Fruit fly (Drosophila melanogaster) whole organism, embryonic: ENCODE results near the gene Ktch.
A peak's percentile ranks its signal among the peaks of the same experiment; 100 is the strongest.

ENCODE experiments used
- CG10462 ChIP-seq: fragments of 200-800 bp; sonication (Bioruptor generic); optimal IDR thresholded peaks from 2 replicates; lab custom pipeline; 2016; ENCODE audit warnings: missing biosample characterization, missing genetic modification characterization
- CG11093 ChIP-seq: fragments of 200-800 bp; sonication (Bioruptor generic); IDR thresholded peaks from 3 replicates; pipeline ENCODE4 v1.3.6; 2022; ENCODE audit warnings: missing biosample characterization, missing genetic modification characterization
- CG12104 ChIP-seq: fragments of 200-800 bp; sonication (Bioruptor generic); optimal IDR thresholded peaks from 3 replicates; lab custom pipeline; 2016; ENCODE audit warnings: missing biosample characterization, missing genetic modification characterization
- CG13296 ChIP-seq: fragments of 200-800 bp; sonication (Bioruptor generic); optimal IDR thresholded peaks from 3 replicates; lab custom pipeline; 2018; ENCODE audit warnings: missing biosample characterization, mild to moderate bottlenecking, missing genetic modification characterization
- CG15601 ChIP-seq: fragments of 200-800 bp; sonication (Bioruptor generic); optimal IDR thresholded peaks from 3 replicates; lab custom pipeline; 2019; ENCODE audit warnings: missing biosample characterization, mild to moderate bottlenecking, missing genetic modification characterization, moderate library complexity
- CG17359 ChIP-seq: fragments of 200-800 bp; sonication (Bioruptor generic); optimal IDR thresholded peaks from 3 replicates; lab custom pipeline; 2018; ENCODE audit warnings: missing biosample characterization, mild to moderate bottlenecking, missing genetic modification characterization, moderate library complexity
- CG17361 ChIP-seq: fragments of 200-800 bp; sonication (Bioruptor generic); IDR thresholded peaks from 3 replicates; pipeline ENCODE4 v1.3.6; 2022; ENCODE audit warnings: missing biosample characterization, missing genetic modification characterization
- CG17568 ChIP-seq: fragments of 200-800 bp; sonication (Bioruptor generic); optimal IDR thresholded peaks from 2 replicates; lab custom pipeline; 2018; ENCODE audit warnings: missing biosample characterization, mild to moderate bottlenecking, missing genetic modification characterization, moderate library complexity
- CG17829 ChIP-seq: fragments of 200-800 bp; optimal IDR thresholded peaks from 2 replicates; lab custom pipeline; 2019; ENCODE audit warnings: missing biosample characterization, mild to moderate bottlenecking, missing genetic modification characterization, moderate library complexity
- CG2116 ChIP-seq: fragments of 200-800 bp; sonication (Bioruptor generic); optimal IDR thresholded peaks from 3 replicates; lab custom pipeline; 2018; ENCODE audit warnings: missing biosample characterization, mild to moderate bottlenecking, missing genetic modification characterization
- CG2202 ChIP-seq: fragments of 200-800 bp; sonication (Bioruptor generic); optimal IDR thresholded peaks from 2 replicates; lab custom pipeline; 2018; ENCODE audit warnings: missing biosample characterization, mild to moderate bottlenecking, missing genetic modification characterization
- CG30020 ChIP-seq: fragments of 200-800 bp; optimal IDR thresholded peaks from 2 replicates; lab custom pipeline; 2019; ENCODE audit warnings: missing biosample characterization, mild to moderate bottlenecking, missing genetic modification characterization, moderate library complexity
- CG31388 ChIP-seq: fragments of 200-800 bp; sonication (Bioruptor generic); optimal IDR thresholded peaks from 2 replicates; lab custom pipeline; 2016; ENCODE audit warnings: missing biosample characterization, missing genetic modification characterization
- CG3407 ChIP-seq: fragments of 200-800 bp; sonication (Bioruptor generic); optimal IDR thresholded peaks from 2 replicates; lab custom pipeline; 2018; ENCODE audit warnings: missing biosample characterization, mild to moderate bottlenecking, missing genetic modification characterization
- CG3838 ChIP-seq: fragments of 200-800 bp; sonication (Bioruptor generic); optimal IDR thresholded peaks from 3 replicates; lab custom pipeline; 2016; ENCODE audit warnings: missing biosample characterization, missing genetic modification characterization
- CG4820 ChIP-seq: fragments of 200-800 bp; sonication (Bioruptor generic); optimal IDR thresholded peaks from 3 replicates; lab custom pipeline; 2016; ENCODE audit warnings: missing biosample characterization, missing genetic modification characterization
- CG6254 ChIP-seq: fragments of 200-800 bp; sonication (Bioruptor generic); optimal IDR thresholded peaks from 3 replicates; lab custom pipeline; 2017; ENCODE audit warnings: mild to moderate bottlenecking, missing biosample characterization, missing genetic modification reagents, missing genetic modification characterization
- CG6654 ChIP-seq: fragments of 200-800 bp; sonication (Bioruptor generic); optimal IDR thresholded peaks from 2 replicates; lab custom pipeline; 2017; ENCODE audit warnings: missing biosample characterization, mild to moderate bottlenecking, missing genetic modification characterization
- CG6689 ChIP-seq: fragments of 200-800 bp; sonication (Bioruptor generic); IDR thresholded peaks from 2 replicates; pipeline ENCODE4 v1.3.6; 2022; ENCODE audit warnings: missing biosample characterization, missing genetic modification characterization
- CG7271 ChIP-seq: fragments of 200-800 bp; sonication (Bioruptor generic); optimal IDR thresholded peaks from 2 replicates; lab custom pipeline; 2018; ENCODE audit warnings: missing biosample characterization, mild to moderate bottlenecking, missing genetic modification characterization, moderate library complexity
- CG7745 ChIP-seq: fragments of 200-800 bp; sonication (Bioruptor generic); optimal IDR thresholded peaks from 2 replicates; lab custom pipeline; 2018; ENCODE audit warnings: missing biosample characterization, mild to moderate bottlenecking, missing genetic modification characterization, moderate library complexity
- CG9876 ChIP-seq: fragments of 200-800 bp; sonication (Bioruptor generic); optimal IDR thresholded peaks from 2 replicates; lab custom pipeline; 2016; ENCODE audit warnings: missing biosample characterization, missing genetic modification characterization
- CTCF ChIP-seq: fragments of 200-800 bp; sonication (Bioruptor generic); optimal IDR thresholded peaks from 2 replicates; lab custom pipeline; 2017; ENCODE audit warnings: missing biosample characterization, mild to moderate bottlenecking, missing genetic modification characterization, moderate library complexity
- Chrac-16 ChIP-seq: fragments of 200-800 bp; sonication (Bioruptor generic); optimal IDR thresholded peaks from 3 replicates; lab custom pipeline; 2016; ENCODE audit warnings: missing biosample characterization, missing genetic modification characterization
- Dbx ChIP-seq: fragments of 200-800 bp; sonication (Bioruptor generic); IDR thresholded peaks from 3 replicates; pipeline ENCODE4 v1.3.6; 2022; ENCODE audit warnings: missing biosample characterization, missing genetic modification characterization
- Dref ChIP-seq: fragments of 200-800 bp; sonication (Bioruptor generic); IDR thresholded peaks from 2 replicates; pipeline ENCODE4 v1.3.6; 2022; ENCODE audit warnings: missing biosample characterization, missing genetic modification characterization
- H15 ChIP-seq: fragments of 200-800 bp; sonication (Bioruptor generic); IDR thresholded peaks from 3 replicates; pipeline ENCODE4 v1.3.6; 2022; ENCODE audit warnings: missing biosample characterization, missing genetic modification characterization
- MBD-R2 ChIP-seq: fragments of 200-800 bp; sonication (Bioruptor generic); IDR thresholded peaks from 2 replicates; pipeline ENCODE4 v1.3.6; 2022; ENCODE audit warnings: missing biosample characterization, missing genetic modification characterization
- Oli ChIP-seq: fragments of 200-800 bp; sonication (Bioruptor generic); optimal IDR thresholded peaks from 2 replicates; lab custom pipeline; 2018; ENCODE audit warnings: missing biosample characterization, mild to moderate bottlenecking, missing genetic modification characterization, moderate library complexity
- Poxn ChIP-seq: fragments of 200-800 bp; sonication (Bioruptor generic); IDR thresholded peaks from 2 replicates; pipeline ENCODE4 v1.3.6; 2022; ENCODE audit warnings: missing biosample characterization, missing genetic modification characterization
- Side ChIP-seq: fragments of 200-800 bp; sonication (Bioruptor generic); optimal IDR thresholded peaks from 2 replicates; lab custom pipeline; 2016; ENCODE audit warnings: missing biosample characterization, missing genetic modification characterization
- TFAM ChIP-seq: fragments of 200-800 bp; sonication (Bioruptor generic); optimal IDR thresholded peaks from 2 replicates; lab custom pipeline; 2017; ENCODE audit warnings: missing biosample characterization, missing genetic modification characterization, inconsistent platforms
- Taf1 ChIP-seq: fragments of 200-800 bp; sonication (Bioruptor generic); IDR thresholded peaks from 2 replicates; pipeline ENCODE4 v1.3.6; 2022; ENCODE audit warnings: missing biosample characterization, missing genetic modification characterization
- Trl ChIP-seq, 3 experiments: fragments of >200 bp in 2 of 3; fragments of 200-800 bp in 1 of 3; sonication (Bioruptor generic) in 1 of 3; optimal IDR thresholded peaks; 2 replicates in 1 of 3; 3 replicates in 2 of 3; lab custom pipeline; 2016 to 2017; ENCODE audit warnings: missing biosample characterization in 1 of 3, missing genetic modification characterization in 1 of 3
- ac ChIP-seq: fragments of 200-800 bp; sonication (Bioruptor generic); optimal IDR thresholded peaks from 3 replicates; lab custom pipeline; 2017; ENCODE audit warnings: missing biosample characterization, mild to moderate bottlenecking, missing genetic modification characterization
- ato ChIP-seq: fragments of 200-800 bp; sonication (Bioruptor generic); IDR thresholded peaks from 2 replicates; pipeline ENCODE4 v1.3.6; 2022; ENCODE audit warnings: missing biosample characterization, missing genetic modification characterization; ENCODE audit not compliant: partially characterized antibody
- bab2 ChIP-seq: fragments of 200-800 bp; sonication (Bioruptor generic); optimal IDR thresholded peaks from 2 replicates; lab custom pipeline; 2016; ENCODE audit warnings: missing biosample characterization, missing genetic modification characterization
- chif ChIP-seq, 2 experiments: fragments of 200-800 bp; sonication (Bioruptor generic); optimal IDR thresholded peaks; 3 replicates each; lab custom pipeline; 2016; ENCODE audit warnings: missing biosample characterization in 2 of 2, missing genetic modification characterization in 2 of 2
- chm ChIP-seq: fragments of 200-800 bp; sonication (Bioruptor generic); IDR thresholded peaks from 2 replicates; pipeline ENCODE4 v1.3.6; 2022; ENCODE audit warnings: missing biosample characterization, missing genetic modification characterization
- corto ChIP-seq: fragments of 200-800 bp; sonication (Bioruptor generic); optimal IDR thresholded peaks from 2 replicates; lab custom pipeline; 2016; ENCODE audit warnings: missing biosample characterization, mild to moderate bottlenecking, missing genetic modification characterization, moderate library complexity
- da ChIP-seq: fragments of 200-800 bp; sonication (Bioruptor generic); optimal IDR thresholded peaks from 2 replicates; lab custom pipeline; 2016; ENCODE audit warnings: missing biosample characterization, missing genetic modification characterization
- dmrt11E ChIP-seq: fragments of 200-800 bp; sonication (Bioruptor generic); optimal IDR thresholded peaks from 3 replicates; lab custom pipeline; 2018; ENCODE audit warnings: missing biosample characterization, mild to moderate bottlenecking, missing genetic modification characterization, moderate library complexity
- ftz-f1 ChIP-seq: fragments of 200-800 bp; sonication (Bioruptor generic); optimal IDR thresholded peaks from 2 replicates; lab custom pipeline; 2016; ENCODE audit warnings: missing biosample characterization, missing genetic modification characterization
- gce ChIP-seq: fragments of 200-800 bp; sonication (Bioruptor generic); IDR thresholded peaks from 3 replicates; pipeline ENCODE4 v1.3.6; 2022; ENCODE audit warnings: missing biosample characterization, missing genetic modification characterization
- jigr1 ChIP-seq: fragments of 200-800 bp; sonication (Bioruptor generic); IDR thresholded peaks from 3 replicates; pipeline ENCODE4 v1.3.6; 2022; ENCODE audit warnings: missing biosample characterization, missing genetic modification characterization
- lab ChIP-seq: fragments of 200-800 bp; sonication (Bioruptor generic); optimal IDR thresholded peaks from 3 replicates; lab custom pipeline; 2017; ENCODE audit warnings: missing biosample characterization, missing genetic modification characterization, mild to moderate bottlenecking, moderate library complexity, missing genetic modification reagents
- pros ChIP-seq: fragments of 200-800 bp; sonication (Bioruptor generic); optimal IDR thresholded peaks from 3 replicates; lab custom pipeline; 2019; ENCODE audit warnings: missing biosample characterization, mild to moderate bottlenecking, missing genetic modification characterization, moderate library complexity
- sqz ChIP-seq: fragments of 200-800 bp; sonication (Bioruptor generic); optimal IDR thresholded peaks from 3 replicates; lab custom pipeline; 2018; ENCODE audit warnings: missing biosample characterization, mild to moderate bottlenecking, missing genetic modification characterization
- tll ChIP-seq, 2 experiments: fragments of 200-800 bp in 1 of 2; fragments of >200 bp in 1 of 2; sonication (Bioruptor generic) in 1 of 2; optimal IDR thresholded peaks; 2 replicates each; lab custom pipeline; 2017 to 2019; ENCODE audit warnings: missing biosample characterization in 2 of 2, missing genetic modification characterization in 2 of 2, mild to moderate bottlenecking in 1 of 2, moderate library complexity in 1 of 2
- wor ChIP-seq: fragments of 200-800 bp; sonication (Bioruptor generic); IDR thresholded peaks from 2 replicates; pipeline ENCODE4 v1.3.6; 2022; ENCODE audit warnings: missing biosample characterization, missing genetic modification characterization

The Ktch gene

DNA sequence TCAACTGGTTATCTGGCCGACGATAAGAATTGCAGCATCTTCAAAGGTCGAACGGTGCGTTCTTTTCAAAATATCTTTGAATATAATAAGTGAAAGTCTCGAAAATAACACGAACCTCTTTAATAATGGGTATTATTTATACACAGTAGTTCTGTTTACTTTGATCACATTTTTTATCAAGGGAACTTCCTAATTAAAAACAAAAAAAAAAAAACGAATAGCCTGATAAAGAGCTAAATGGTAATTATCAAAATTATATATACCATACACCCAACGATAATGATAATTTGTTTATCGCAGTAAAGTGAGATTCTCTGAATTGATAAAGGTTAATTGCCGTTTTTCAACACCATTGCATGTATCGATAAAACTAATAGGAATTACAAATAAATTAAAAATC lies at the start of gene Ktch:
TSS of gene Ktch (minus strand) at position 101 of the 400 bp plus-strand sequence.
- TF ChIP-seq CTCF (no peak), Side (GFP tag; lab: Kevin White, UChicago) (no peak), CG7745 (tag; lab: Kevin White, UChicago) (no peak), CG9876 (no peak)

DNA sequence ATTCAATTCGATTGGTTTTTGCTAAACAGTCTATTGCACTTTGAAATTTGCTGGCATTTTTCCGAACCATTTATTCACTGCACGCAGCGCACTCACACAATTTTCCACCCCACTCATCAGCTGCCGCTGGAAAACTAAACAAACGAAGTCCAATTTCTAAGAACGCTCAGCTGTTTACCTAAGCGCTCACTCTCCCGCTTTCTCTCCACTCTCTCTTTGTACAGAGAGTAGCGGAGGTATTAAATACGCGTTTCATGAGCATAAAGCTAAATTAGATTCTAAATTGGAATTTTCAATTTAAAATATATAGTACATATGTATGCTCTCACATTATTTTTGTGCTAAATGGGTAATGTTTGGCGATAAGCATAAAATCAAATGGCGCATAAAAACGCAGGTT lies 38.5 kb upstream of the Ktch start, which contains the start of gene stops:
TSS of gene stops (minus strand) at position 139 of the 400 bp plus-strand sequence.
- peak; percentile 57 for TF ChIP-seq CG2202 (tag; lab: Kevin White, UChicago)
- TF ChIP-seq ato: no peak
- no peak for TF ChIP-seq CG4820 (GFP tag; lab: Kevin White, UChicago)
- no peak for TF ChIP-seq CG6654 (GFP tag; lab: Kevin White, UChicago)
- TF ChIP-seq CG11093 (GFP tag; lab: Robert Waterston, UW): no peak
- no peak for TF ChIP-seq wor
- TF ChIP-seq jigr1 (GFP tag; lab: Robert Waterston, UW): no peak
- TF ChIP-seq CG7271: no peak
- TF ChIP-seq CG15601 (tag; lab: Kevin White, UChicago): no peak
- TF ChIP-seq CG17568: peak; percentile 47
- TF ChIP-seq Chrac-16: no peak
- TF ChIP-seq CG17829 (tag; lab: Kevin White, UChicago): no peak
- 0 out of 2 replicates have a peak, but pooled peaks have one; percentile 26 for TF ChIP-seq CG6689 (GFP tag; lab: Robert Waterston, UW)
- no peak for TF ChIP-seq TFAM (GFP tag; lab: Kevin White, UChicago)
- TF ChIP-seq CTCF: peak; percentile 18
- peak; percentile 5 for TF ChIP-seq CG2116 (GFP tag; lab: Kevin White, UChicago)
- no peak for TF ChIP-seq CG3838 (GFP tag; lab: Kevin White, UChicago)
- TF ChIP-seq Oli (tag; lab: Kevin White, UChicago): no peak
- peak; percentile 10 for TF ChIP-seq bab2 (GFP tag; lab: Kevin White, UChicago)
- no peak for TF ChIP-seq pros (GFP tag; lab: Kevin White, UChicago)
- no peak for TF ChIP-seq H15 (GFP tag; lab: Robert Waterston, UW)
- peak; percentile 39 for TF ChIP-seq CG17359 (tag; lab: Kevin White, UChicago)
- peak; percentile 71 for TF ChIP-seq CG3407
- TF ChIP-seq CG30020: no peak
- TF ChIP-seq lab (GFP tag; lab: Kevin White, UChicago): peak; percentile 33
- no peak for TF ChIP-seq CG12104 (GFP tag; lab: Kevin White, UChicago)
- peak; percentile 1 for TF ChIP-seq CG31388 (GFP tag; lab: Kevin White, UChicago)
- TF ChIP-seq dmrt11E (tag; lab: Kevin White, UChicago): no peak
- TF ChIP-seq Dref (GFP tag; lab: Robert Waterston, UW): no peak
- 0 out of 3 replicates have a peak, but pooled peaks have one; percentile 29 for TF ChIP-seq gce (GFP tag; lab: Robert Waterston, UW)
- no peak for TF ChIP-seq Poxn
- TF ChIP-seq ftz-f1 (GFP tag; lab: Kevin White, UChicago): no peak
- TF ChIP-seq sqz (GFP tag; lab: Kevin White, UChicago): peak; percentile 50
- no peak for TF ChIP-seq da
- TF ChIP-seq Taf1 (GFP tag; lab: Robert Waterston, UW): no peak
- TF ChIP-seq CG6254 (GFP tag; lab: Kevin White, UChicago): peak; percentile 50
- no peak for TF ChIP-seq chif (GFP tag; optimal IDR thresholded peaks at IDR 0.05; lab: Kevin White, UChicago)
- no peak for TF ChIP-seq corto (GFP tag; lab: Kevin White, UChicago)
- no peak for TF ChIP-seq CG10462 (GFP tag; lab: Kevin White, UChicago)
- no peak for TF ChIP-seq CG17361 (GFP tag; lab: Robert Waterston, UW)
- no peak; the same call in 1 of the 2 replicates for TF ChIP-seq MBD-R2 (GFP tag; lab: Robert Waterston, UW)
- no peak for TF ChIP-seq CG13296
- peak; percentile 70 to 82 for TF ChIP-seq Trl (optimal IDR thresholded peaks at IDR 0.05; lab: Kevin White, UChicago)
- TF ChIP-seq Trl (GFP tag; optimal IDR thresholded peaks at IDR 0.05; lab: Kevin White, UChicago): peak; percentile 59
- TF ChIP-seq tll (GFP tag; optimal IDR thresholded peaks at IDR 0.05; lab: Kevin White, UChicago): no peak
- TF ChIP-seq ac (GFP tag; lab: Kevin White, UChicago): no peak
- TF ChIP-seq Dbx: no peak
- TF ChIP-seq chm: peak; percentile 74
